Fruit fly (Drosophila melanogaster): ENCODE data around the gene CG42359.

The CG42359 gene

DNA sequence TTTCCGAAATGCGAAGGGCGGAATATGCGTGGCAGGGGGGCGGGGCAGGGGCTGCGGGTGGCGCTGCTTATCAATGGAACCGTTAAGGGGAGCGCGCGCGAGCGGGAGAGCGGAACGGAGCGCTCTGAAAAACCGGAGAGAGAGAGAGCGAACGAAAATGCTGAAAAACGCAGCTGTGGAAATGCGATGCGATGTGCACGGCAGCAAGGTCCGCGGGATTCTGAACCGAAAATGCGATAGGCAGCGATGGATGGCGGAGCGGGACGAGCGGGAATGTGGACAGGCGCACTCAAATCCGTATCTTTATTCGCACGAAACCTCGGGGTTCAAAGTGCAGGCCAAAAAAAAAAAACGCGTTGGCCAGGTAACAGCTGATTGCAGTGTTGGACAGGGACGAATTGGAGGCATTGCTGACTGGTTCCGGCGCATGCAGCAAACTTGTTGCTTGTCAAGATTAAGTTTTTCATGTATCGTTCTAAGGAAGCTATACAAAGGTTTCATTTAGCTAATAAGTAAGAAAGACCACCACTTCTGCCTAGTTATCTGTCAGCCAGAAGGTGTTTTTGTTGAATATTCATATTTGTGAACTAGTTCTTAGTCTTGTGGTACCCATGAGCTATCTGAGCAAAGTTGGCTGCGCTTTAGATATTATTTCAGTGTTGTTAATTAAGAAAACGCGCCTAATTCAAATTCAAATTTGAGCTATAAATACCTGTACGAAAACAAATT lies 14.4 kb downstream of the CG42359 start, which contains the start of gene Ppcs (continued):
- TF ChIP-seq CG11085 (GFP tag; IDR thresholded peaks at IDR 0.05) (peak; percentile 30; the same call in 1 of the 2 replicates), Sin3A (optimal IDR thresholded peaks at IDR 0.05) (peak; percentile 78), unc-4 (GFP tag; IDR thresholded peaks at IDR 0.05; ENCODE audit: partially characterized antibody) (peak; percentile 54), CG4360 (GFP tag; IDR thresholded peaks at IDR 0.05) (0 out of 2 replicates have a peak, but pooled peaks have one; percentile 8), Lim3 (GFP tag; IDR thresholded peaks at IDR 0.05) (no peak), CG12155 (GFP tag; optimal IDR thresholded peaks at IDR 0.05) (peak; percentile 49), Neu2 (GFP tag; optimal IDR thresholded peaks at IDR 0.05; ENCODE audit: borderline replicate concordance) (peak; percentile 25), CG15514 (GFP tag; optimal IDR thresholded peaks at IDR 0.05) (peak; percentile 100), Abd-B (GFP tag; optimal IDR thresholded peaks at IDR 0.05) (peak; percentile 50), CG18764 (GFP tag; optimal IDR thresholded peaks at IDR 0.05) (peak; percentile 19), CG18619 (GFP tag; optimal IDR thresholded peaks at IDR 0.05) (peak; percentile 69), CG7786 (GFP tag; optimal IDR thresholded peaks at IDR 0.05) (peak; percentile 65), usp (GFP tag; optimal IDR thresholded peaks at IDR 0.05) (no peak), Hr51 (GFP tag; optimal IDR thresholded peaks at IDR 0.05) (peak; percentile 51 to 66), CG8281 (tag; optimal IDR thresholded peaks at IDR 0.05) (peak; percentile 25), CG30431 (GFP tag; optimal IDR thresholded peaks at IDR 0.05) (peak; percentile 22), Tbp (GFP tag; optimal IDR thresholded peaks at IDR 0.05) (no peak), CG32767 (GFP tag; IDR thresholded peaks at IDR 0.05) (no peak), lilli (GFP tag; optimal IDR thresholded peaks at IDR 0.05) (peak; percentile 73), CG7271 (tag; optimal IDR thresholded peaks at IDR 0.05) (no peak), p53 (GFP tag; optimal IDR thresholded peaks at IDR 0.05) (peak; percentile 46), Lpt (GFP tag; optimal IDR thresholded peaks at IDR 0.05) (no peak), Hand (GFP tag; optimal IDR thresholded peaks at IDR 0.05) (peak; percentile 59), knrl (GFP tag; IDR thresholded peaks at IDR 0.05; ENCODE audit: partially characterized antibody) (peak; percentile 38; the same call in 1 of the 3 replicates), corto (GFP tag; optimal IDR thresholded peaks at IDR 0.05) (no peak), dmrt11E (tag; optimal IDR thresholded peaks at IDR 0.05) (peak; percentile 21), otp (GFP tag; IDR thresholded peaks at IDR 0.05) (peak; percentile 45; the same call in 2 of the 3 replicates), CG4404 (GFP tag; IDR thresholded peaks at IDR 0.05) (no peak; the same call in 1 of the 2 replicates), CG34376 (GFP tag; optimal IDR thresholded peaks at IDR 0.05) (peak; percentile 85), Hr3 (GFP tag; optimal IDR thresholded peaks at IDR 0.05) (peak; percentile 39), CG9932 (GFP tag; IDR thresholded peaks at IDR 0.05) (peak; percentile 48), CG7839 (tag; optimal IDR thresholded peaks at IDR 0.05) (peak; percentile 53), CG17328 (GFP tag; IDR thresholded peaks at IDR 0.05) (0 out of 2 replicates have a peak, but pooled peaks have one; percentile 28), run (tag; optimal IDR thresholded peaks at IDR 0.05) (no peak), Chrac-16 (GFP tag; optimal IDR thresholded peaks at IDR 0.05) (peak; percentile 54), pan (optimal IDR thresholded peaks at IDR 0.05) (no peak), pan (GFP tag; optimal IDR thresholded peaks at IDR 0.05 in 1 of 2, IDR thresholded peaks at IDR 0.05 in 1 of 2) (peak in 1 of 2 experiments; percentile 40), CG15269 (tag; optimal IDR thresholded peaks at IDR 0.05) (peak; percentile 29), pzg (GFP tag; optimal IDR thresholded peaks at IDR 0.05) (peak; percentile 69), dan (GFP tag; IDR thresholded peaks at IDR 0.05) (no peak), cwo (GFP tag; optimal IDR thresholded peaks at IDR 0.05) (peak; percentile 59), CG16779 (GFP tag; IDR thresholded peaks at IDR 0.05) (peak; percentile 75; the same call in 1 of the 2 replicates), sd (tag; optimal IDR thresholded peaks at IDR 0.05) (peak; percentile 51), CG9437 (GFP tag; optimal IDR thresholded peaks at IDR 0.05) (peak; percentile 57), Mes4 (GFP tag; optimal IDR thresholded peaks at IDR 0.05) (peak; percentile 47), seq (GFP tag; IDR thresholded peaks at IDR 0.05) (peak; percentile 72; the same call in 1 of the 2 replicates), CG11247 (GFP tag; IDR thresholded peaks at IDR 0.05) (0 out of 2 replicates have a peak, but pooled peaks have one; percentile 27), CG18599 (GFP tag; optimal IDR thresholded peaks at IDR 0.05) (peak; percentile 68), vfl (GFP tag; optimal IDR thresholded peaks at IDR 0.05) (peak; percentile 68)
